Fruit fly (Drosophila melanogaster) whole organism, embryonic: ENCODE results near the gene CG8673.

ENCODE experiments used
- Adf1 ChIP-seq: fragments of 200-800 bp; sonication (Bioruptor generic); IDR thresholded peaks from 2 replicates; pipeline ENCODE4 v1.3.6; 2022; ENCODE audit warnings: missing biosample characterization, missing genetic modification characterization
- Asciz ChIP-seq: fragments of 200-800 bp; sonication (Bioruptor generic); optimal IDR thresholded peaks from 2 replicates; lab custom pipeline; 2017; ENCODE audit warnings: missing biosample characterization, mild to moderate bottlenecking, missing genetic modification characterization, missing genetic modification reagents
- Atf6 ChIP-seq: fragments of 200-800 bp; sonication (Bioruptor generic); IDR thresholded peaks from 2 replicates; pipeline ENCODE4 v1.3.6; 2022; ENCODE audit warnings: missing biosample characterization, missing genetic modification characterization
- B-H1 ChIP-seq: fragments of 200-800 bp; sonication (Bioruptor generic); IDR thresholded peaks from 3 replicates; pipeline ENCODE4 v1.3.6; 2022; ENCODE audit warnings: missing biosample characterization, missing genetic modification characterization
- Blimp-1 ChIP-seq: fragments of 200-800 bp; sonication (Bioruptor generic); optimal IDR thresholded peaks from 3 replicates; lab custom pipeline; 2018; ENCODE audit warnings: missing biosample characterization, missing genetic modification characterization, mild to moderate bottlenecking, moderate library complexity, missing genetic modification reagents
- CG11398 ChIP-seq: fragments of 200-800 bp; sonication (Bioruptor generic); optimal IDR thresholded peaks from 2 replicates; lab custom pipeline; 2016; ENCODE audit warnings: missing biosample characterization, missing genetic modification characterization
- CG11695 ChIP-seq: fragments of 200-800 bp; sonication (Bioruptor generic); IDR thresholded peaks from 3 replicates; pipeline ENCODE4 v1.3.6; 2022; ENCODE audit warnings: missing biosample characterization, missing genetic modification characterization
- CG11723 ChIP-seq: fragments of 200-800 bp; sonication (Bioruptor generic); optimal IDR thresholded peaks from 2 replicates; lab custom pipeline; 2017; ENCODE audit warnings: missing biosample characterization, mild to moderate bottlenecking, missing genetic modification characterization
- CG13424 ChIP-seq: fragments of 200-800 bp; sonication (Bioruptor generic); optimal IDR thresholded peaks from 2 replicates; lab custom pipeline; 2019; ENCODE audit warnings: missing biosample characterization, mild to moderate bottlenecking, missing genetic modification characterization, moderate library complexity
- CG14014 ChIP-seq: fragments of 200-800 bp; sonication (Bioruptor generic); IDR thresholded peaks from 2 replicates; pipeline ENCODE4 v1.3.6; 2022; ENCODE audit warnings: missing biosample characterization, missing genetic modification characterization
- CG15479 ChIP-seq: fragments of 200-800 bp; sonication (Bioruptor generic); optimal IDR thresholded peaks from 3 replicates; lab custom pipeline; 2019; ENCODE audit warnings: missing biosample characterization, mild to moderate bottlenecking, missing genetic modification characterization, moderate library complexity
- CG16779 ChIP-seq: fragments of 200-800 bp; sonication (Bioruptor generic); IDR thresholded peaks from 2 replicates; pipeline ENCODE4 v1.3.6; 2022; ENCODE audit warnings: missing biosample characterization, missing genetic modification characterization
- CG16863 ChIP-seq: fragments of 200-800 bp; sonication (Bioruptor generic); optimal IDR thresholded peaks from 3 replicates; lab custom pipeline; 2016; ENCODE audit warnings: missing biosample characterization, missing genetic modification characterization
- CG17829 ChIP-seq: fragments of 200-800 bp; optimal IDR thresholded peaks from 2 replicates; lab custom pipeline; 2019; ENCODE audit warnings: missing biosample characterization, mild to moderate bottlenecking, missing genetic modification characterization, moderate library complexity
- CG30020 ChIP-seq: fragments of 200-800 bp; optimal IDR thresholded peaks from 2 replicates; lab custom pipeline; 2019; ENCODE audit warnings: missing biosample characterization, mild to moderate bottlenecking, missing genetic modification characterization, moderate library complexity
- CG32772 ChIP-seq: fragments of 200-800 bp; sonication (Bioruptor generic); IDR thresholded peaks from 2 replicates; pipeline ENCODE4 v1.3.6; 2022; ENCODE audit warnings: missing biosample characterization, missing genetic modification characterization
- CG3995 ChIP-seq: fragments of 200-800 bp; sonication (Bioruptor generic); optimal IDR thresholded peaks from 3 replicates; lab custom pipeline; 2016; ENCODE audit warnings: missing biosample characterization, missing genetic modification characterization
- CG8765 ChIP-seq: fragments of 200-800 bp; sonication (Bioruptor generic); IDR thresholded peaks from 2 replicates; pipeline ENCODE4 v1.3.6; 2022; ENCODE audit warnings: missing biosample characterization, missing genetic modification characterization
- CHES-1-like ChIP-seq: fragments of 200-800 bp; sonication (Bioruptor generic); optimal IDR thresholded peaks from 2 replicates; lab custom pipeline; 2016; ENCODE audit warnings: missing biosample characterization, missing genetic modification characterization
- D19A ChIP-seq: fragments of 200-800 bp; optimal IDR thresholded peaks from 3 replicates; lab custom pipeline; 2019; ENCODE audit warnings: missing biosample characterization, mild to moderate bottlenecking, missing genetic modification characterization, moderate library complexity
- Elba2 ChIP-seq: fragments of 200-800 bp; sonication (Bioruptor generic); optimal IDR thresholded peaks from 3 replicates; lab custom pipeline; 2016; ENCODE audit warnings: missing biosample characterization, missing genetic modification characterization
- Fer1 ChIP-seq: fragments of 200-800 bp; sonication (Bioruptor generic); optimal IDR thresholded peaks from 2 replicates; lab custom pipeline; 2017; ENCODE audit warnings: missing biosample characterization, mild to moderate bottlenecking, missing genetic modification characterization
- HLHmδ ChIP-seq: fragments of 200-800 bp; sonication (Bioruptor generic); optimal IDR thresholded peaks from 2 replicates; lab custom pipeline; 2018; ENCODE audit warnings: missing biosample characterization, mild to moderate bottlenecking, missing genetic modification characterization, moderate library complexity
- Hey ChIP-seq: fragments of 200-800 bp; sonication (Bioruptor generic); optimal IDR thresholded peaks from 3 replicates; lab custom pipeline; 2018; ENCODE audit warnings: missing biosample characterization, mild to moderate bottlenecking, missing genetic modification characterization
- HmgZ ChIP-seq: fragments of 200-800 bp; sonication (Bioruptor generic); optimal IDR thresholded peaks from 2 replicates; lab custom pipeline; 2018; ENCODE audit warnings: missing biosample characterization, mild to moderate bottlenecking, missing genetic modification characterization
- Hr51 ChIP-seq, 2 experiments: fragments of 200-800 bp; sonication (Bioruptor generic); optimal IDR thresholded peaks; 2 replicates in 1 of 2; 3 replicates in 1 of 2; lab custom pipeline; 2016 to 2018; ENCODE audit warnings: missing biosample characterization in 2 of 2, missing genetic modification characterization in 2 of 2, mild to moderate bottlenecking in 1 of 2, moderate library complexity in 1 of 2
- NFAT ChIP-seq: fragments of 200-800 bp; sonication (Bioruptor generic); IDR thresholded peaks from 2 replicates; pipeline ENCODE4 v1.3.6; 2022; ENCODE audit warnings: missing biosample characterization, missing genetic modification characterization
- Nf-YB ChIP-seq: fragments of 200-800 bp; sonication (Bioruptor generic); optimal IDR thresholded peaks from 3 replicates; lab custom pipeline; 2019; ENCODE audit warnings: missing biosample characterization, mild to moderate bottlenecking, missing genetic modification characterization, moderate library complexity
- PHDP ChIP-seq: fragments of 200-800 bp; sonication (Bioruptor generic); optimal IDR thresholded peaks from 3 replicates; lab custom pipeline; 2018; ENCODE audit warnings: missing biosample characterization, mild to moderate bottlenecking, missing genetic modification characterization, moderate library complexity
- Pdp1 ChIP-seq, 2 experiments: fragments of 200-800 bp; sonication (Bioruptor generic); optimal IDR thresholded peaks; 3 replicates each; lab custom pipeline; 2016; ENCODE audit warnings: missing biosample characterization in 2 of 2, missing genetic modification characterization in 2 of 2, mild to moderate bottlenecking in 1 of 2, moderate library complexity in 1 of 2
- Xbp1 ChIP-seq: fragments of 200-800 bp; sonication (Bioruptor generic); optimal IDR thresholded peaks from 3 replicates; lab custom pipeline; 2016; ENCODE audit warnings: missing biosample characterization, mild to moderate bottlenecking, missing genetic modification characterization
- ac ChIP-seq: fragments of 200-800 bp; sonication (Bioruptor generic); optimal IDR thresholded peaks from 3 replicates; lab custom pipeline; 2017; ENCODE audit warnings: missing biosample characterization, mild to moderate bottlenecking, missing genetic modification characterization
- aop ChIP-seq: fragments of 200-800 bp; sonication (Bioruptor generic); IDR thresholded peaks from 2 replicates; pipeline ENCODE4 v1.3.6; 2022; ENCODE audit warnings: missing biosample characterization, missing genetic modification characterization
- ash1 ChIP-seq: fragments of 200-800 bp; sonication (Bioruptor generic); optimal IDR thresholded peaks from 2 replicates; lab custom pipeline; 2018; ENCODE audit warnings: missing biosample characterization, mild to moderate bottlenecking, missing genetic modification characterization
- cg ChIP-seq: fragments of 200-800 bp; sonication (Bioruptor generic); optimal IDR thresholded peaks from 3 replicates; lab custom pipeline; 2019; ENCODE audit warnings: missing biosample characterization, mild to moderate bottlenecking, missing genetic modification characterization, moderate library complexity
- chm ChIP-seq: fragments of 200-800 bp; sonication (Bioruptor generic); IDR thresholded peaks from 2 replicates; pipeline ENCODE4 v1.3.6; 2022; ENCODE audit warnings: missing biosample characterization, missing genetic modification characterization
- dmrt99B ChIP-seq: fragments of 200-800 bp; sonication (Bioruptor generic); optimal IDR thresholded peaks from 2 replicates; lab custom pipeline; 2018; ENCODE audit warnings: missing biosample characterization, mild to moderate bottlenecking, missing genetic modification characterization, moderate library complexity
- eve ChIP-seq, 2 experiments: fragments of >200 bp; optimal IDR thresholded peaks; 2 replicates each; lab custom pipeline; 2017; ENCODE audit warnings: missing biosample characterization in 2 of 2, missing genetic modification characterization in 2 of 2
- ham ChIP-seq: fragments of 200-800 bp; sonication (Bioruptor generic); IDR thresholded peaks from 2 replicates; pipeline ENCODE4 v1.3.6; 2022; ENCODE audit warnings: missing biosample characterization, missing genetic modification characterization
- nom ChIP-seq: fragments of 200-800 bp; sonication (Bioruptor generic); optimal IDR thresholded peaks from 2 replicates; lab custom pipeline; 2017; ENCODE audit warnings: missing biosample characterization, missing genetic modification characterization, mild to moderate bottlenecking, moderate library complexity, missing genetic modification reagents
- otp ChIP-seq: fragments of 200-800 bp; sonication (Bioruptor generic); IDR thresholded peaks from 3 replicates; pipeline ENCODE4, ENCODE4 v1.3.6; 2022; ENCODE audit warnings: missing biosample characterization, missing genetic modification characterization
- phol ChIP-seq: fragments of 200-800 bp; sonication (Bioruptor generic); optimal IDR thresholded peaks from 3 replicates; lab custom pipeline; 2018; ENCODE audit warnings: missing biosample characterization, mild to moderate bottlenecking, missing genetic modification characterization, moderate library complexity
- row ChIP-seq: fragments of 200-800 bp; sonication (Bioruptor generic); IDR thresholded peaks from 3 replicates; pipeline ENCODE4 v1.3.6; 2022; ENCODE audit warnings: missing biosample characterization, missing genetic modification characterization
- scrt ChIP-seq: fragments of 200-800 bp; sonication (Bioruptor generic); optimal IDR thresholded peaks from 2 replicates; lab custom pipeline; 2018; ENCODE audit warnings: missing biosample characterization, mild to moderate bottlenecking, missing genetic modification characterization, moderate library complexity
- sima ChIP-seq: fragments of 200-800 bp; sonication (Bioruptor generic); optimal IDR thresholded peaks from 2 replicates; lab custom pipeline; 2016; ENCODE audit warnings: missing biosample characterization, missing genetic modification characterization
- tin ChIP-seq: fragments of 200-800 bp; sonication (Bioruptor generic); optimal IDR thresholded peaks from 3 replicates; lab custom pipeline; 2016; ENCODE audit warnings: missing biosample characterization, missing genetic modification characterization
- toy ChIP-seq: fragments of 200-800 bp; sonication (Bioruptor generic); IDR thresholded peaks from 2 replicates; pipeline ENCODE4 v1.3.6; 2022; ENCODE audit warnings: missing biosample characterization, missing genetic modification characterization
- unpg ChIP-seq: fragments of 200-800 bp; sonication (Bioruptor generic); optimal IDR thresholded peaks from 3 replicates; lab custom pipeline; 2018; ENCODE audit warnings: missing biosample characterization, mild to moderate bottlenecking, missing genetic modification characterization, moderate library complexity
- vnd ChIP-seq: fragments of 200-800 bp; sonication (Bioruptor generic); IDR thresholded peaks from 3 replicates; pipeline ENCODE4 v1.3.6; 2022; ENCODE audit warnings: missing biosample characterization, missing genetic modification characterization; ENCODE audit not compliant: partially characterized antibody

CG8673 gene

dm6 chr2L:8100489-8101352 lies 23.4 kb upstream of the CG8673 start (continued):
- peak; percentile 99 for TF ChIP-seq CG15479 (GFP tag; lab: Kevin White, UChicago)
- peak; percentile 11 for TF ChIP-seq Fer1
- peak; percentile 18 for TF ChIP-seq dmrt99B
- no peak for TF ChIP-seq sima (GFP tag; lab: Kevin White, UChicago)
- no peak; the same call in 1 of the 2 replicates for TF ChIP-seq Adf1 (GFP tag; lab: Robert Waterston, UW)
- peak; percentile 27 for TF ChIP-seq HmgZ (tag; lab: Kevin White, UChicago)
- TF ChIP-seq cg (GFP tag; lab: Kevin White, UChicago), result peak; percentile 34
- TF ChIP-seq scrt (GFP tag; lab: Kevin White, UChicago), result peak; percentile 4
- peak; percentile 44 for TF ChIP-seq Hey (tag; lab: Kevin White, UChicago)
- TF ChIP-seq chm (GFP tag; lab: Robert Waterston, UW), result no peak
- TF ChIP-seq ac (GFP tag; lab: Kevin White, UChicago), result peak; percentile 31
- TF ChIP-seq unpg (GFP tag; lab: Kevin White, UChicago), result peak; percentile 19
- no peak for TF ChIP-seq aop
- TF ChIP-seq CG14014 (GFP tag; lab: Robert Waterston, UW), result no peak
- TF ChIP-seq HLHmδ (GFP tag; lab: Kevin White, UChicago), result no peak
- peak; percentile 45 for TF ChIP-seq PHDP (tag; lab: Kevin White, UChicago)
- TF ChIP-seq toy (GFP tag; lab: Robert Waterston, UW), result no peak
- TF ChIP-seq CG16779 (GFP tag; lab: Robert Waterston, UW), result no peak
- no peak for TF ChIP-seq otp
- no peak for TF ChIP-seq tin (GFP tag; lab: Kevin White, UChicago)
- TF ChIP-seq CG13424 (tag; lab: Kevin White, UChicago), result no peak
- peak; percentile 23 for TF ChIP-seq phol (tag; lab: Kevin White, UChicago)
- no peak for TF ChIP-seq D19A (tag; lab: Kevin White, UChicago)
- peak; percentile 47; the same call in 2 of the 3 replicates for TF ChIP-seq row (GFP tag; lab: Robert Waterston, UW)
- peak in 1 of 2 experiments; percentile 45 for TF ChIP-seq Hr51 (GFP tag; optimal IDR thresholded peaks at IDR 0.05; lab: Kevin White, UChicago)
- TF ChIP-seq Nf-YB (GFP tag; lab: Kevin White, UChicago), result no peak
- no peak for TF ChIP-seq CG3995 (GFP tag; lab: Kevin White, UChicago)
- TF ChIP-seq Atf6 (GFP tag; lab: Robert Waterston, UW), result no peak
- no peak for TF ChIP-seq CG11398
- no peak for TF ChIP-seq CHES-1-like (GFP tag; lab: Kevin White, UChicago)
- TF ChIP-seq Blimp-1 (GFP tag; lab: Kevin White, UChicago), result peak; percentile 27
- no peak for TF ChIP-seq Elba2 (GFP tag; lab: Kevin White, UChicago)
- TF ChIP-seq CG17829 (tag; lab: Kevin White, UChicago), result no peak
- no peak for TF ChIP-seq B-H1 (GFP tag; lab: Robert Waterston, UW)
- no peak for TF ChIP-seq CG32772 (GFP tag; lab: Robert Waterston, UW)
- peak; percentile 46; the same call in 1 of the 3 replicates for TF ChIP-seq vnd (GFP tag; lab: Robert Waterston, UW)
- peak in 1 of 2 experiments; percentile 65 for TF ChIP-seq eve (GFP tag; optimal IDR thresholded peaks at IDR 0.05; lab: Kevin White, UChicago)
- no peak for TF ChIP-seq CG30020 (tag; lab: Kevin White, UChicago)
- no peak for TF ChIP-seq nom (GFP tag; lab: Kevin White, UChicago)
- TF ChIP-seq ham (GFP tag; lab: Robert Waterston, UW), result no peak
- no peak for TF ChIP-seq CG8765 (GFP tag; lab: Robert Waterston, UW)
- no peak for TF ChIP-seq CG16863 (GFP tag; lab: Kevin White, UChicago)
- no peak for TF ChIP-seq ash1 (GFP tag; lab: Kevin White, UChicago)
- TF ChIP-seq CG11723 (GFP tag; lab: Kevin White, UChicago), result peak; percentile 10
- peak; percentile 23 for TF ChIP-seq Asciz (GFP tag; lab: Kevin White, UChicago)
- TF ChIP-seq CG11695 (GFP tag; lab: Robert Waterston, UW), result no peak
- TF ChIP-seq NFAT (GFP tag; lab: Robert Waterston, UW), result no peak
- TF ChIP-seq Xbp1 (GFP tag; lab: Kevin White, UChicago), result no peak
- peak in 1 of 2 experiments; percentile 68 for TF ChIP-seq Pdp1 (GFP tag; optimal IDR thresholded peaks at IDR 0.05; lab: Kevin White, UChicago)
